Fruit fly (Drosophila melanogaster): ENCODE results near the gene kst.

Gene kst

dm6 chr3L:3301171-3301738, 35.4 kb upstream of the kst start (continued):
- peak; percentile 89 for TF ChIP-seq CrebB (tag; optimal IDR thresholded peaks at IDR 0.05)
- peak; percentile 34; the same call in 1 of the 2 replicates for TF ChIP-seq CG8765 (GFP tag; IDR thresholded peaks at IDR 0.05)
- peak; percentile 33 for TF ChIP-seq wek (GFP tag; optimal IDR thresholded peaks at IDR 0.05)
- peak; percentile 93 for TF ChIP-seq grau (tag; optimal IDR thresholded peaks at IDR 0.05)
- no peak for TF ChIP-seq lov (optimal IDR thresholded peaks at IDR 0.05)
- TF ChIP-seq lov (GFP tag; IDR thresholded peaks at IDR 0.05), result peak; percentile 40; the same call in 1 of the 3 replicates
- peak; percentile 73; the same call in 1 of the 2 replicates for TF ChIP-seq klu (GFP tag; IDR thresholded peaks at IDR 0.05)
- peak; percentile 77 for TF ChIP-seq CG31224 (GFP tag; IDR thresholded peaks at IDR 0.05)
- peak; percentile 89 for TF ChIP-seq CG32532 (GFP tag; IDR thresholded peaks at IDR 0.05)
- TF ChIP-seq trh (GFP tag; optimal IDR thresholded peaks at IDR 0.05), result peak; percentile 77
- peak; percentile 85 for TF ChIP-seq lmd (GFP tag; IDR thresholded peaks at IDR 0.05)
- peak; percentile 93 for TF ChIP-seq Xbp1 (GFP tag; optimal IDR thresholded peaks at IDR 0.05)
- peak; percentile 96 for TF ChIP-seq CG15269 (tag; optimal IDR thresholded peaks at IDR 0.05)
- TF ChIP-seq salm (tag; optimal IDR thresholded peaks at IDR 0.05), result peak; percentile 91
- peak; percentile 72 for TF ChIP-seq CG10321 (GFP tag; IDR thresholded peaks at IDR 0.05)
- peak; percentile 92 for TF ChIP-seq CG14014 (GFP tag; IDR thresholded peaks at IDR 0.05)
- peak; percentile 89 for TF ChIP-seq CG9727 (GFP tag; optimal IDR thresholded peaks at IDR 0.05)
- TF ChIP-seq hth (optimal IDR thresholded peaks at IDR 0.05), result no peak
- TF ChIP-seq Asciz (GFP tag; optimal IDR thresholded peaks at IDR 0.05), result peak; percentile 91
- TF ChIP-seq ken (GFP tag; IDR thresholded peaks at IDR 0.05), result peak; percentile 79; the same call in 2 of the 3 replicates
- peak; percentile 91 for TF ChIP-seq Dek (tag; optimal IDR thresholded peaks at IDR 0.05)
- TF ChIP-seq CG15011 (GFP tag; optimal IDR thresholded peaks at IDR 0.05), result peak; percentile 84
- TF ChIP-seq eve (GFP tag; optimal IDR thresholded peaks at IDR 0.05), result peak in 1 of 2 experiments; percentile 96
- peak; percentile 82 for TF ChIP-seq toy (GFP tag; IDR thresholded peaks at IDR 0.05)
- TF ChIP-seq CG10431 (GFP tag; optimal IDR thresholded peaks at IDR 0.05), result peak; percentile 70
- TF ChIP-seq schlank (tag; optimal IDR thresholded peaks at IDR 0.05), result peak; percentile 61
- peak; percentile 67 for TF ChIP-seq CG6654 (GFP tag; optimal IDR thresholded peaks at IDR 0.05)
- peak; percentile 89 for TF ChIP-seq Bteb2 (GFP tag; optimal IDR thresholded peaks at IDR 0.05)
- peak; percentile 20 for TF ChIP-seq CG17186 (GFP tag; optimal IDR thresholded peaks at IDR 0.05)
- TF ChIP-seq yki (optimal IDR thresholded peaks at IDR 0.05), result no peak
- TF ChIP-seq Dad (GFP tag; optimal IDR thresholded peaks at IDR 0.05), result peak; percentile 84
- TF ChIP-seq Taf1 (GFP tag; IDR thresholded peaks at IDR 0.05), result peak; percentile 71
- peak; percentile 62 for TF ChIP-seq Usf (GFP tag; optimal IDR thresholded peaks at IDR 0.05)
- no peak for TF ChIP-seq zen2 (GFP tag; IDR thresholded peaks at IDR 0.05; ENCODE audit: partially characterized antibody)
- no peak for TF ChIP-seq Scr (GFP tag; IDR thresholded peaks at IDR 0.05; ENCODE audit: partially characterized antibody)
- TF ChIP-seq CG10654 (GFP tag; optimal IDR thresholded peaks at IDR 0.05), result peak; percentile 81
- peak; percentile 74 for TF ChIP-seq zfh2 (GFP tag; optimal IDR thresholded peaks at IDR 0.05)
- peak; percentile 79 for TF ChIP-seq al (GFP tag; IDR thresholded peaks at IDR 0.05)
- TF ChIP-seq CG14050 (GFP tag; IDR thresholded peaks at IDR 0.05), result peak; percentile 84
- TF ChIP-seq Oli (tag; optimal IDR thresholded peaks at IDR 0.05), result peak; percentile 94
- TF ChIP-seq CG17385 (GFP tag; optimal IDR thresholded peaks at IDR 0.05), result peak; percentile 91
- TF ChIP-seq tna (GFP tag; IDR thresholded peaks at IDR 0.05; ENCODE audit: partially characterized antibody), result no peak
- peak; percentile 77; the same call in 2 of the 3 replicates for TF ChIP-seq CG2199 (GFP tag; IDR thresholded peaks at IDR 0.05)
- TF ChIP-seq CG9215 (GFP tag; IDR thresholded peaks at IDR 0.05), result peak; percentile 69
- TF ChIP-seq CG17912 (GFP tag; optimal IDR thresholded peaks at IDR 0.05), result peak; percentile 36
- peak; percentile 75 for TF ChIP-seq p53 (GFP tag; optimal IDR thresholded peaks at IDR 0.05)
- TF ChIP-seq Hmr (GFP tag; optimal IDR thresholded peaks at IDR 0.05), result peak; percentile 94
- peak; percentile 86 for TF ChIP-seq CG10147 (GFP tag; optimal IDR thresholded peaks at IDR 0.05)
- peak; percentile 89 for TF ChIP-seq H2.0 (GFP tag; IDR thresholded peaks at IDR 0.05)
- peak; percentile 68 for TF ChIP-seq Myb (GFP tag; optimal IDR thresholded peaks at IDR 0.05)
- TF ChIP-seq cad (GFP tag; optimal IDR thresholded peaks at IDR 0.05), result no peak
